Fruit fly (Drosophila melanogaster): ENCODE results near the gene CG11050.

Gene CG11050

dm6 chr2L:6566020-6566687 is 44.7 kb upstream of the CG11050 start, which contains the start of gene CG13766 (continued):
- TF ChIP-seq MESR4 (GFP tag; optimal IDR thresholded peaks at IDR 0.05) (peak; percentile 37), mld (GFP tag; IDR thresholded peaks at IDR 0.05; ENCODE audit: partially characterized antibody) (peak; percentile 97), tap (tag; optimal IDR thresholded peaks at IDR 0.05) (no peak), Scr (GFP tag; IDR thresholded peaks at IDR 0.05; ENCODE audit: partially characterized antibody) (peak; percentile 86), Tbp (GFP tag; optimal IDR thresholded peaks at IDR 0.05) (no peak), usp (GFP tag; optimal IDR thresholded peaks at IDR 0.05) (no peak), CG11504 (tag; optimal IDR thresholded peaks at IDR 0.05) (no peak), CG6791 (GFP tag; IDR thresholded peaks at IDR 0.05; ENCODE audit: partially characterized antibody) (peak; percentile 97), CG13287 (GFP tag; IDR thresholded peaks at IDR 0.05; ENCODE audit: partially characterized antibody) (peak; percentile 94), CG13624 (GFP tag; optimal IDR thresholded peaks at IDR 0.05) (no peak), Oli (tag; optimal IDR thresholded peaks at IDR 0.05) (no peak), sr (GFP tag; IDR thresholded peaks at IDR 0.05) (no peak), CG1602 (GFP tag; optimal IDR thresholded peaks at IDR 0.05) (no peak), CG4617 (GFP tag; optimal IDR thresholded peaks at IDR 0.05; ENCODE audit: borderline replicate concordance) (peak; percentile 29), HLH3B (GFP tag; IDR thresholded peaks at IDR 0.05) (no peak), Taf1 (GFP tag; IDR thresholded peaks at IDR 0.05) (no peak), jing (GFP tag; optimal IDR thresholded peaks at IDR 0.05) (no peak), pzg (GFP tag; optimal IDR thresholded peaks at IDR 0.05) (peak; percentile 74), Ptx1 (GFP tag; IDR thresholded peaks at IDR 0.05) (no peak), nerfin-2 (GFP tag; IDR thresholded peaks at IDR 0.05; ENCODE audit: partially characterized antibody) (peak; percentile 99), CG32767 (GFP tag; IDR thresholded peaks at IDR 0.05) (no peak), CG11696 (GFP tag; IDR thresholded peaks at IDR 0.05) (no peak), sd (tag; optimal IDR thresholded peaks at IDR 0.05) (no peak), E2f2 (GFP tag; IDR thresholded peaks at IDR 0.05) (no peak), CG32532 (GFP tag; IDR thresholded peaks at IDR 0.05) (no peak), CG8290 (GFP tag; optimal IDR thresholded peaks at IDR 0.05) (peak; percentile 26), CG8290 (tag; optimal IDR thresholded peaks at IDR 0.05) (peak in 1 of 2 experiments; percentile 55), Lpt (GFP tag; optimal IDR thresholded peaks at IDR 0.05) (no peak), wdn (GFP tag; IDR thresholded peaks at IDR 0.05) (no peak), ranshi (GFP tag; IDR thresholded peaks at IDR 0.05) (no peak), mirr (GFP tag; optimal IDR thresholded peaks at IDR 0.05) (no peak), CG14710 (tag; optimal IDR thresholded peaks at IDR 0.05) (peak; percentile 45), CG11695 (GFP tag; IDR thresholded peaks at IDR 0.05) (no peak), Spps (tag; optimal IDR thresholded peaks at IDR 0.05) (no peak), aop (GFP tag; IDR thresholded peaks at IDR 0.05) (no peak), amos (GFP tag; IDR thresholded peaks at IDR 0.05; ENCODE audit: partially characterized antibody) (peak; percentile 74), MBD-R2 (GFP tag; IDR thresholded peaks at IDR 0.05) (peak; percentile 74), cas (GFP tag; IDR thresholded peaks at IDR 0.05) (no peak), dm (GFP tag; optimal IDR thresholded peaks at IDR 0.05) (no peak), toy (GFP tag; IDR thresholded peaks at IDR 0.05) (no peak), CG4360 (GFP tag; IDR thresholded peaks at IDR 0.05) (no peak), Xrp1 (GFP tag; IDR thresholded peaks at IDR 0.05) (no peak), sens (GFP tag) (peak; percentile 75), repo (GFP tag; optimal IDR thresholded peaks at IDR 0.05) (no peak), hbn (GFP tag; IDR thresholded peaks at IDR 0.05; ENCODE audit: partially characterized antibody) (peak; percentile 71), CG2129 (GFP tag; IDR thresholded peaks at IDR 0.05; ENCODE audit: partially characterized antibody) (no peak), Bgb (GFP tag; IDR thresholded peaks at IDR 0.05; ENCODE audit: partially characterized antibody) (peak; percentile 94), YL-1 (GFP tag; optimal IDR thresholded peaks at IDR 0.05) (peak; percentile 15), CG4730 (GFP tag; IDR thresholded peaks at IDR 0.05) (no peak), Opbp (GFP tag; IDR thresholded peaks at IDR 0.05; ENCODE audit: partially characterized antibody) (peak; percentile 79; the same call in 2 of the 3 replicates), CG10979 (tag; optimal IDR thresholded peaks at IDR 0.05) (no peak)

Measured in whole organism, embryonic.